Worm (Caenorhabditis elegans): ENCODE measurements around the gene spas-1.

ce11 chrV:9160224-9160886, 15.2 kb upstream of the spas-1 start, which contains the start of gene col-144:
- TF ChIP-seq lin-13 (GFP tag; optimal IDR thresholded peaks at IDR 0.05) (no peak), nhr-47 (tag; optimal IDR thresholded peaks at IDR 0.05) (no peak), lin-15B (tag; optimal IDR thresholded peaks at IDR 0.05) (no peak), ama-1 (optimal IDR thresholded peaks at IDR 0.05) (peak; percentile 13), C16A3.4 (tag; optimal IDR thresholded peaks at IDR 0.05) (no peak)

Measured in whole organism, L1 larva.